Fruit fly (Drosophila melanogaster): ENCODE results near the gene ttm2.

ttm2 gene

DNA sequence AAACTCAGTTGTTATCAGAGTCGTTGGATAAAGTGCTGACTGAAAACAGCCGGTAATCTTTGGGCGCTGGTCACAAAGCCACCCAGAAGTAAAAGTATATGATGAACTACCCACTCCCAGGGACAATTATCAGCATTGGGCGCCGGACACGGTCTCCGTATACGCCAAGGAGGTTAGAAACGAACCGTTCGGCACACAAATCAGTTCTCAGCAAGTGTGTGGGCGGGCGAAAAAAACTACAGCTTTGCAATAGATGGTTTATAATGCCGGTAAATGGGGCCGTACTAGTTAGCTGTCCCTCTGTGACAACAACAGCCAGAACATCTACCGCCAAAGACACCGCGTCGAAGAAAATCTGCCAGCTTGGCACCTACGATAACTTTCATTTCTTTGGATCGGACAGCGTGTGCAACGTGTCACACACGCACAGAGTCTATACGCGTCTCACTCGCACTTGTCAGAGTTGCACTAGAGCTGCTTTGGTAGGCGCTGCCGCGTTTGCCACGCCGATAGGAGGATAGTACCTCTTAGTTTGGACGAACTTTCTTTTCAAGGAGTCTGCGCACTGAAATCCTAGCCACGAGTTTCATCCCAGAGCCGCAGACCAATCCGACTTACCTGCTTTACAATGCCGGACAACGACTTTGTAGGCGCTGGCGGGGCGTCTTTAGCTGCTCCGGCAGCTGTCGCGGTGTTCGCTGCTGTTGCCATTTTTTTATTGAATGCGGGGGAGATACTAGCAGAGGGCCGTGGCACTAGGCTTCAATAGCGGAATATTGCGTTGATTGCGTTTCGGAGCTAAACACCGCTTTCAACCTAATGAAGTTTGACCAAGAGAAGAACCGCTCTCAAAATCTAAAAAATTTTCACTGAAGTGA lies 11.2 kb upstream of the ttm2 start (continued):
- no peak for TF ChIP-seq CG9817 (tag; optimal IDR thresholded peaks at IDR 0.05)
- no peak for TF ChIP-seq CG4730 (GFP tag; IDR thresholded peaks at IDR 0.05)
- TF ChIP-seq Chrac-16 (GFP tag; optimal IDR thresholded peaks at IDR 0.05) = no peak
- TF ChIP-seq Blimp-1 (GFP tag; optimal IDR thresholded peaks at IDR 0.05) = peak; percentile 45
- no peak for TF ChIP-seq CG12299 (tag; optimal IDR thresholded peaks at IDR 0.05)
- TF ChIP-seq MTF-1 (GFP tag; optimal IDR thresholded peaks at IDR 0.05; ENCODE audit: borderline replicate concordance) = no peak
- no peak for TF ChIP-seq org-1 (GFP tag; optimal IDR thresholded peaks at IDR 0.05)
- TF ChIP-seq CG6683 (GFP tag; optimal IDR thresholded peaks at IDR 0.05) = no peak
- peak; percentile 93 for TF ChIP-seq CG10321 (GFP tag; IDR thresholded peaks at IDR 0.05)
- no peak for TF ChIP-seq pho (GFP tag; optimal IDR thresholded peaks at IDR 0.05)
- no peak for TF ChIP-seq GATAe (GFP tag; conservative IDR thresholded peaks at IDR 0.05)
- TF ChIP-seq CG9932 (GFP tag; IDR thresholded peaks at IDR 0.05) = no peak
- TF ChIP-seq Hmx (GFP tag; optimal IDR thresholded peaks at IDR 0.05) = no peak
- no peak for TF ChIP-seq abd-A (tag; optimal IDR thresholded peaks at IDR 0.05)
- TF ChIP-seq hth (optimal IDR thresholded peaks at IDR 0.05) = no peak
- no peak for TF ChIP-seq CG7928 (GFP tag; optimal IDR thresholded peaks at IDR 0.05)
- no peak for TF ChIP-seq pzg (GFP tag; optimal IDR thresholded peaks at IDR 0.05)
- no peak for TF ChIP-seq jumu (GFP tag; optimal IDR thresholded peaks at IDR 0.05)
- no peak for TF ChIP-seq seq (GFP tag; IDR thresholded peaks at IDR 0.05)
- TF ChIP-seq D (optimal IDR thresholded peaks at IDR 0.05) = no peak
- no peak for TF ChIP-seq D (GFP tag; optimal IDR thresholded peaks at IDR 0.05)
- TF ChIP-seq lmd (GFP tag; IDR thresholded peaks at IDR 0.05) = no peak
- no peak for TF ChIP-seq tgo (GFP tag; IDR thresholded peaks at IDR 0.05)
- TF ChIP-seq bowl (GFP tag; IDR thresholded peaks at IDR 0.05) = no peak
- TF ChIP-seq zfh1 (GFP tag; IDR thresholded peaks at IDR 0.05) = no peak
- TF ChIP-seq CG34422 (GFP tag; IDR thresholded peaks at IDR 0.05) = peak; percentile 63; the same call in 2 of the 3 replicates
- no peak for TF ChIP-seq Rfx (GFP tag; IDR thresholded peaks at IDR 0.05)
- TF ChIP-seq crol (GFP tag; IDR thresholded peaks at IDR 0.05) = peak; percentile 71
- TF ChIP-seq CG15011 (GFP tag; optimal IDR thresholded peaks at IDR 0.05) = no peak
- TF ChIP-seq corto (GFP tag; optimal IDR thresholded peaks at IDR 0.05) = no peak
- TF ChIP-seq wor (GFP tag; IDR thresholded peaks at IDR 0.05) = no peak
- TF ChIP-seq Dp (GFP tag; optimal IDR thresholded peaks at IDR 0.05) = no peak
- no peak for TF ChIP-seq tap (tag; optimal IDR thresholded peaks at IDR 0.05)
- TF ChIP-seq Hand (GFP tag; optimal IDR thresholded peaks at IDR 0.05) = peak; percentile 52
- TF ChIP-seq CG13424 (tag; optimal IDR thresholded peaks at IDR 0.05) = no peak
- TF ChIP-seq Oaz (GFP tag; IDR thresholded peaks at IDR 0.05) = no peak
- TF ChIP-seq mam (GFP tag; optimal IDR thresholded peaks at IDR 0.05) = no peak
- no peak for TF ChIP-seq Sin3A (optimal IDR thresholded peaks at IDR 0.05)
- no peak for TF ChIP-seq kay (GFP tag; optimal IDR thresholded peaks at IDR 0.05)
- TF ChIP-seq fd64A (GFP tag; optimal IDR thresholded peaks at IDR 0.05) = no peak
- no peak for TF ChIP-seq Side (GFP tag; optimal IDR thresholded peaks at IDR 0.05)
- TF ChIP-seq CG5245 (GFP tag; optimal IDR thresholded peaks at IDR 0.05) = no peak
- TF ChIP-seq Bdp1 (GFP tag; optimal IDR thresholded peaks at IDR 0.05) = no peak
- no peak for TF ChIP-seq Awh (GFP tag; IDR thresholded peaks at IDR 0.05)
- TF ChIP-seq HLH54F (GFP tag; optimal IDR thresholded peaks at IDR 0.05) = no peak
- TF ChIP-seq CTCF (GFP tag; optimal IDR thresholded peaks at IDR 0.05) = no peak
- TF ChIP-seq CG12104 (GFP tag; optimal IDR thresholded peaks at IDR 0.05) = no peak
- TF ChIP-seq gem (tag; optimal IDR thresholded peaks at IDR 0.05) = no peak
- TF ChIP-seq Ets65A (GFP tag) = no peak
- TF ChIP-seq CG3838 (GFP tag; optimal IDR thresholded peaks at IDR 0.05) = no peak
- TF ChIP-seq CG7357 (GFP tag; IDR thresholded peaks at IDR 0.05) = no peak
- TF ChIP-seq wdn (GFP tag; IDR thresholded peaks at IDR 0.05) = no peak
- no peak for TF ChIP-seq CG8089 (GFP tag; optimal IDR thresholded peaks at IDR 0.05)
